Worm (Caenorhabditis elegans) whole organism, L3 larva: ENCODE results near the gene scl-20.

Experiments
- aly-2 ChIP-seq: fragments of 150-350 bp; optimal IDR thresholded peaks from 2 replicates; lab custom pipeline; 2014; ENCODE audit warnings: missing biosample characterization, missing genetic modification characterization
- ceh-28 ChIP-seq: fragments of 150-350 bp; optimal IDR thresholded peaks from 2 replicates; lab custom pipeline; 2014; ENCODE audit warnings: missing biosample characterization, missing genetic modification reagents, missing genetic modification characterization
- elt-1 ChIP-seq: fragments of 150-350 bp; optimal IDR thresholded peaks from 2 replicates; lab custom pipeline; 2014; ENCODE audit warnings: missing biosample characterization, missing genetic modification characterization
- nhr-11 ChIP-seq: fragments of 150-350 bp; optimal IDR thresholded peaks from 2 replicates; lab custom pipeline; 2014; ENCODE audit warnings: missing biosample characterization, missing genetic modification characterization
- ztf-4 ChIP-seq: fragments of 150-350 bp; optimal IDR thresholded peaks from 2 replicates; lab custom pipeline; 2014; ENCODE audit warnings: missing biosample characterization, missing genetic modification characterization

The scl-20 gene

DNA sequence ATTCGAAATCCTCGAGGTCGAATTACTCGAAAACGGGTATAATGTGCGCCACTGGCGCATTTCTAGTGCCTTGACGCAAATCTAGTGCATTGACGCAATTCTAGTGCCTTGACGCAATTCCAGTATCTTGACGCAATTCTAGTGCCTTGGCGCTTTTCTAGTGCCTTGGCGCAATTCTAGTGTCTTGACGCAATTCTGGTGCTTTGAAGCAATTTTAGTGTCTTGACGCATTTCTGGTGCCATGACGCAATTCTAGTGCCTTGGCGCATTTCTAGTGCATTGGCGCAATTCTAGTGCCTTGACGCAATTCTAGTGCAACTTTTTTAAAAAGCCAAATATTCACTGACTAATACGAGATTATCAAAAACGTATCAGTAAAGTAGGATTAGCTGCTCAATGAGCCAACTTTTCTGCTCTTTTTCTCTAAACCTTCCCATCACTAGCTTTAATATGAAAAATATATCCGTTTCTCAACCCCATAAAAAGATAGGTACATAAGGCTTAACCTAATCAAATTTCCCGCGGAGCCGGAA is 49.8 kb downstream of the scl-20 start, which contains the start of gene Y69H2.17:
Gene Y69H2.17, plus strand, starts transcription at position 483 of the 533 bp plus-strand sequence.
- no peak for TF ChIP-seq aly-2 (tag; lab: Kevin White, UChicago)
- no peak for TF ChIP-seq ztf-4 (tag; lab: Kevin White, UChicago)
- no peak for TF ChIP-seq elt-1 (tag; lab: Kevin White, UChicago)
- no peak for TF ChIP-seq ceh-28 (tag; lab: Kevin White, UChicago)
- TF ChIP-seq nhr-11: no peak
